Worm (Caenorhabditis elegans): ENCODE results near the gene F56H9.6.
A peak's percentile ranks its signal among the peaks of the same experiment; 100 is the strongest.

The F56H9.6 gene

DNA sequence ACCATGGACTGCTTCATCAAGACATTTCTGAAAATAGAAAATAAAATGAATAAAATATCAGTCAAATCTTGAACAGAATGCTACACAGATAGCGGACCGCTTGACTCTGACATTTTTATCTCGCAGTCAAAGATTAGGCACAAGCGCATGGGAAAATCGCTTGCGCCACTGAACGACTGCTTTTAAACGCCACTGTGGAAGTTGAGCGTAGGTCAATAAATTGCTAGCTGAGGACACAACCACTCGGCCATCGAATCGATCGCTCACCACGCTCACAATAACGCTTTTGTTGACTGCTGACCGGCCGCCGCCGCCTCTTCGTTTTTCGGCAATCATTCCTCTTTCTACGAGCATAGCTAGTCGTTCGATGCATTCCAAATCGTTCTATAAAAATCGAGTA is 32.8 kb downstream of the F56H9.6 start (continued):
- TF ChIP-seq hlh-8 (tag; optimal IDR thresholded peaks at IDR 0.05): peak; percentile 31
- peak; percentile 58 for TF ChIP-seq hlh-13 (GFP tag; optimal IDR thresholded peaks at IDR 0.05)
- TF ChIP-seq nhr-11 (tag; optimal IDR thresholded peaks at IDR 0.05): no peak
- TF ChIP-seq unc-55 (GFP tag; optimal IDR thresholded peaks at IDR 0.05): no peak
- TF ChIP-seq pros-1 (tag; optimal IDR thresholded peaks at IDR 0.05): peak; percentile 48
- peak; percentile 63 for TF ChIP-seq syd-9 (tag; optimal IDR thresholded peaks at IDR 0.05)
- TF ChIP-seq elt-2 (tag; optimal IDR thresholded peaks at IDR 0.05): peak; percentile 89
- TF ChIP-seq npax-4 (tag; optimal IDR thresholded peaks at IDR 0.05): peak; percentile 23
- TF ChIP-seq ceh-48 (tag; optimal IDR thresholded peaks at IDR 0.05): peak; percentile 66
- TF ChIP-seq pha-4 (tag; optimal IDR thresholded peaks at IDR 0.05): no peak
- peak; percentile 51 for TF ChIP-seq nhr-232 (tag; optimal IDR thresholded peaks at IDR 0.05)
- peak; percentile 64 for TF ChIP-seq gmeb-2 (tag; optimal IDR thresholded peaks at IDR 0.05)
- peak; percentile 70 for TF ChIP-seq ref-2 (tag; optimal IDR thresholded peaks at IDR 0.05)
- TF ChIP-seq fax-1 (tag; optimal IDR thresholded peaks at IDR 0.05): peak; percentile 46
- TF ChIP-seq ttx-3 (tag; optimal IDR thresholded peaks at IDR 0.05): no peak
- TF ChIP-seq sox-2 (GFP tag; IDR thresholded peaks at IDR 0.05): no peak

DNA sequence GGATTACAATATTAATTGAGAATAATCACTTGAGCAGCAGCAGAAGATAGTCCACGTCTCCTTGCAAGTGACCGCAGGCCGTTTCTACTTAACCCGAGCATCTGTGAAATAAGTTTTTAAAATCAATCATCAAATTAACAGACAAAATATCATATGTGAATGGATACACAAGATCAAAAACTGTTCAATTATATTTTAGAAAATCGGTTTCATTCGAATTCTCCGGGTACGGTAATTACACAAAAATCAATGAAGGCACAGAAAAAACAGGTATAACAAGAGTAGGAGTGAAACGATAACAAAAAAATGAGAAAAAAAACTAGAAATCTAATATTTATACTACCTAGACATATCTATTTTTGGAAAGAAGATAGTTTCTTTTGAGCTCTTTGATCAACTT is 33.4 kb downstream of the F56H9.6 start, which contains the start of gene mma-1:
TSS of gene mma-1 (minus strand) at position 101 of the 400 bp plus-strand sequence.
- TF ChIP-seq ama-1 (optimal IDR thresholded peaks at IDR 0.05): no peak
- no peak for TF ChIP-seq sox-2 (GFP tag; IDR thresholded peaks at IDR 0.05)
- TF ChIP-seq ceh-48 (tag; optimal IDR thresholded peaks at IDR 0.05): no peak
- TF ChIP-seq dve-1 (tag; optimal IDR thresholded peaks at IDR 0.05): no peak
- TF ChIP-seq hlh-8 (tag; optimal IDR thresholded peaks at IDR 0.05): no peak
- TF ChIP-seq T23F11.4 (GFP tag; optimal IDR thresholded peaks at IDR 0.05): no peak

DNA sequence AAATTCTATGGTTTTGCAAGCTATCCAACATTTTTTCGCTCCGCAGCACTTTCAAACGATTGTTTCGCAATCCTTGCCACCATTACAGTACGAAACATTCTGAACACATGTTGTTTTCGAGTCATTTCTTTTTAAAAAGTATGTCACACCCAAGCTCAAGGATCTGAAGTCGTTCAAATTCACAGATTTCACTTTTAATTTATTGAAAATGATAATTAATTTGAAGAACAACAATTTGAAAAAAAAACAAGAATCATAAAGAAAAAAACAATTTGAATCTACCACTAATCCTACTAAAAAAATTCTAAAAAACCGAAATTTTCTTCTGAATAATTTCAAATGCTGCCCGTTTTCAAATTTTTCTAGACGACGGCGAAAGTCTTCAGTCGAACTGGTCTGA is 37.3 kb downstream of the F56H9.6 start, which contains the start of gene C14C10.2:
TSS of gene C14C10.2 (minus strand) at position 101 of the 400 bp plus-strand sequence.
- no peak for TF ChIP-seq pros-1 (tag; optimal IDR thresholded peaks at IDR 0.05)
- no peak for TF ChIP-seq odd-2 (tag; optimal IDR thresholded peaks at IDR 0.05)
- TF ChIP-seq dmd-4 (tag; optimal IDR thresholded peaks at IDR 0.05; ENCODE audit: borderline replicate concordance): no peak
- TF ChIP-seq ttx-3 (tag; optimal IDR thresholded peaks at IDR 0.05): no peak
- no peak for TF ChIP-seq sdc-2 (tag; optimal IDR thresholded peaks at IDR 0.05)
- TF ChIP-seq K09A11.1 (tag; optimal IDR thresholded peaks at IDR 0.05; ENCODE audit: insufficient read depth): no peak
- TF ChIP-seq eyg-1 (tag; optimal IDR thresholded peaks at IDR 0.05): no peak
- no peak for TF ChIP-seq ref-2 (tag; optimal IDR thresholded peaks at IDR 0.05)
- no peak for TF ChIP-seq hlh-6 (tag; optimal IDR thresholded peaks at IDR 0.05)
- no peak for TF ChIP-seq elt-2 (tag; optimal IDR thresholded peaks at IDR 0.05)
- no peak for TF ChIP-seq pha-4 (tag; optimal IDR thresholded peaks at IDR 0.05)
- no peak for TF ChIP-seq madf-2 (tag; optimal IDR thresholded peaks at IDR 0.05)
- no peak for TF ChIP-seq dve-1 (tag; optimal IDR thresholded peaks at IDR 0.05)
- TF ChIP-seq syd-9 (tag; optimal IDR thresholded peaks at IDR 0.05): no peak
- no peak for TF ChIP-seq sox-2 (GFP tag; IDR thresholded peaks at IDR 0.05)
- TF ChIP-seq hlh-15 (tag; optimal IDR thresholded peaks at IDR 0.05): no peak
- TF ChIP-seq fkh-10 (GFP tag; optimal IDR thresholded peaks at IDR 0.05): no peak
- no peak for TF ChIP-seq che-1 (tag; optimal IDR thresholded peaks at IDR 0.05)
- no peak for TF ChIP-seq ets-4 (tag; optimal IDR thresholded peaks at IDR 0.05)

ce11 chrV:12590601-12591000 is 39.0 kb downstream of the F56H9.6 start, which contains the start of gene ttr-43:
ttr-43 (minus strand) TSS chrV:12590701.
- TF ChIP-seq lin-11 (tag; optimal IDR thresholded peaks at IDR 0.05) (no peak), ceh-48 (tag; optimal IDR thresholded peaks at IDR 0.05) (no peak), sox-2 (GFP tag; IDR thresholded peaks at IDR 0.05) (no peak), ceh-30 (tag; optimal IDR thresholded peaks at IDR 0.05) (no peak), K02D7.2 (tag; optimal IDR thresholded peaks at IDR 0.05) (no peak), ztf-16 (tag; optimal IDR thresholded peaks at IDR 0.05) (no peak)

ce11 chrV:12588030-12588429 is 41.6 kb downstream of the F56H9.6 start, which contains the start of gene C14C10.1:
C14C10.1 (plus strand) TSS chrV:12588330.
- TF ChIP-seq tbx-2 (tag; optimal IDR thresholded peaks at IDR 0.05): no peak
